Worm (Caenorhabditis elegans) whole organism, young adult: ENCODE measurements around the gene ZK682.7.

Experiments used
- F55B11.4 ChIP-seq: sonication (generic microtip); optimal IDR thresholded peaks from 2 replicates; lab custom pipeline; 2016; ENCODE audit warnings: missing compliant biosample characterization, missing genetic modification characterization, borderline replicate concordance; ENCODE audit not compliant: insufficient read depth
- ama-1 ChIP-seq, 3 experiments: fragments of 150-350 bp in 1 of 3; sonication (generic microtip) in 2 of 3; optimal IDR thresholded peaks; 2 replicates each; lab custom pipeline; 2014 to 2018; ENCODE audit warnings: missing biosample characterization in 2 of 3, missing genetic modification characterization in 2 of 3, missing genetic modification reagents in 2 of 3
- aptf-3 ChIP-seq: fragments of 200-800 bp; sonication (Bioruptor generic); IDR thresholded peaks from 2 replicates; pipeline ENCODE4 v1.3.6; 2022; ENCODE audit warnings: missing genetic modification characterization, missing compliant biosample characterization
- dox-1 ChIP-seq: fragments of 200-800 bp; sonication (Bioruptor generic); IDR thresholded peaks from 2 replicates; pipeline ENCODE4 v1.3.6; 2022; ENCODE audit warnings: missing genetic modification reagents, missing genetic modification characterization, missing compliant biosample characterization
- ets-4 ChIP-seq: fragments of 200-800 bp; sonication (Bioruptor generic); optimal IDR thresholded peaks from 2 replicates; lab custom pipeline; 2018; ENCODE audit warnings: mild to moderate bottlenecking, missing genetic modification characterization, missing compliant biosample characterization
- lin-26 ChIP-seq: fragments of 200-800 bp; sonication (Bioruptor generic); IDR thresholded peaks from 2 replicates; pipeline ENCODE4 v1.3.6; 2022; ENCODE audit warnings: missing genetic modification reagents, missing genetic modification characterization, missing compliant biosample characterization
- nhr-120 ChIP-seq: fragments of 200-800 bp; sonication (Bioruptor generic); IDR thresholded peaks from 2 replicates; pipeline ENCODE4 v1.3.6; 2022; ENCODE audit warnings: missing genetic modification characterization, missing compliant biosample characterization
- unc-130 ChIP-seq: sonication (generic microtip); optimal IDR thresholded peaks from 2 replicates; lab custom pipeline; 2016; ENCODE audit warnings: missing genetic modification reagents, missing genetic modification characterization, missing compliant biosample characterization

DNA sequence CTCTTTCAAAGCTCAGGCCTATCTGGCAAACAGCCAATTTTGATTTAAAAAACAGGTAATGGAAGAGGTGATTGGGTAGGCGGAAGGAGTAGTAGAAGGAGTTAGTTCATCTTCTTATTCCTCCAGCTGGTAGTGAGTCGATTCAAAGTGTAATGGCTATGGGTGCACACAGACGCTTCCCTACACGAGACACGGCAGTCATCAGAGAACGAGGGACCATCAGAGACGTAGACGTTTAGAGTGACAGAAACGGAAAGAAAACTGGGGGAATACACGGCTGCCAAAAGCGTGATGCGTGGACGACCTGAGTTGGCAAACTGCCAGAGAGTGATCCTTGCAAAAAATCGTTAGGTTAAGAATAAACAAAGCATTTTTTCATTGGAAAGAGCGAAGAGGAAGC lies 44.5 kb downstream of the ZK682.7 start:
- TF ChIP-seq aptf-3 (GFP tag; lab: Robert Waterston, UW) (no peak), ama-1 (optimal IDR thresholded peaks at IDR 0.05; lab: Kevin White, UChicago) (no peak), ama-1 (GFP tag; optimal IDR thresholded peaks at IDR 0.05; lab: Kevin White, UChicago) (no peak), nhr-120 (no peak), F55B11.4 (tag; lab: Kevin White, UChicago) (no peak), dox-1 (GFP tag; lab: Robert Waterston, UW) (no peak), ets-4 (no peak), unc-130 (no peak), lin-26 (GFP tag; lab: Robert Waterston, UW) (no peak)
